Worm (Caenorhabditis elegans) whole organism, mixed stage, embryonic: ENCODE results near the gene B0457.2.

Experiments
- ceh-43 ChIP-seq: fragments of 200-800 bp; sonication (Bioruptor generic); optimal IDR thresholded peaks from 2 replicates; lab custom pipeline; 2018; ENCODE audit warnings: mild to moderate bottlenecking, missing genetic modification characterization, moderate library complexity, missing compliant biosample characterization
- ces-1 ChIP-seq: fragments of 150-350 bp; optimal IDR thresholded peaks from 2 replicates; lab custom pipeline; 2014; ENCODE audit warnings: missing biosample characterization, missing genetic modification reagents, missing genetic modification characterization
- elt-3 ChIP-seq: fragments of 150-350 bp; optimal IDR thresholded peaks from 2 replicates; lab custom pipeline; 2014; ENCODE audit warnings: missing biosample characterization, missing genetic modification characterization
- lsy-2 ChIP-seq: fragments of 150-350 bp; optimal IDR thresholded peaks from 2 replicates; lab custom pipeline; 2014; ENCODE audit warnings: missing biosample characterization, missing genetic modification characterization
- mab-5 ChIP-seq: fragments of 150-350 bp; optimal IDR thresholded peaks from 2 replicates; lab custom pipeline; 2014; ENCODE audit warnings: missing biosample characterization, missing genetic modification characterization
- mep-1 ChIP-seq: fragments of 150-350 bp; optimal IDR thresholded peaks from 2 replicates; lab custom pipeline; 2017; ENCODE audit warnings: missing biosample characterization, missing genetic modification reagents, missing genetic modification characterization, inconsistent platforms
- nhr-237 ChIP-seq: fragments of 150-350 bp; optimal IDR thresholded peaks from 2 replicates; lab custom pipeline; 2014; ENCODE audit warnings: missing biosample characterization, missing genetic modification characterization
- nhr-76 ChIP-seq: sonication (generic microtip); optimal IDR thresholded peaks from 2 replicates; lab custom pipeline; 2017; ENCODE audit warnings: missing biosample characterization, missing genetic modification characterization
- snpc-4 ChIP-seq: fragments of 150-350 bp; optimal IDR thresholded peaks from 2 replicates; lab custom pipeline; 2014; ENCODE audit warnings: missing biosample characterization, missing genetic modification characterization
- ztf-11 ChIP-seq: fragments of 150-350 bp; optimal IDR thresholded peaks from 2 replicates; lab custom pipeline; 2014; ENCODE audit warnings: missing biosample characterization, missing genetic modification characterization

DNA sequence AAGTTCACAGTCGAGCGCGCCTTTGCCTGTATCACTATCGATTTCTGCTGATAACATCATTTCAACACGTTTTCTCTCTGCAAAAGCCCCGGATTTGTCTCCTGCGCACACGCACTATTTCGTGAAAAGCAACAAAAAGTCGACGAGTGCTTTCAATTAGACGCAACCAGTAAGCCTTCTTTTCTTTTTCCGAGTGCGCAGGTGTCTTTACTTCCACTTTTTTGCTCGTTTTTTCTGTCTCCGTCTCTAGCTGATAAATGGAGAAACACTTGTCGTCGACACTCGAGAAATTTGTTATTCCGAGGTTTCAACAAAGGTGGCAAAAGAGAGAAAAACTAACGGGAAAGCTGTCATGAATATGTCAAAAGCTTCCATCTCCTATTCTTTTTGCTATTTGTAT, 34.7 kb downstream of the B0457.2 start:
- no peak for TF ChIP-seq nhr-76 (tag; lab: Kevin White, UChicago)
- no peak for TF ChIP-seq nhr-237 (tag; lab: Kevin White, UChicago)
- no peak for TF ChIP-seq elt-3 (tag; lab: Kevin White, UChicago)
- TF ChIP-seq ceh-43 (GFP tag; lab: Kevin White, UChicago), result no peak
- no peak for TF ChIP-seq mab-5 (tag; lab: Kevin White, UChicago)
- TF ChIP-seq snpc-4, result no peak
- no peak for TF ChIP-seq ces-1 (GFP tag; lab: Kevin White, UChicago)
- TF ChIP-seq mep-1 (tag; lab: Kevin White, UChicago), result no peak
- no peak for TF ChIP-seq lsy-2 (tag; lab: Kevin White, UChicago)
- no peak for TF ChIP-seq ztf-11 (tag; lab: Kevin White, UChicago)
